Worm (Caenorhabditis elegans) whole organism, mixed stage, embryonic: ENCODE results near the gene Y57G11B.8.

Experiments
- cnd-1 ChIP-seq: fragments of 200-800 bp; sonication (Bioruptor generic); optimal IDR thresholded peaks from 2 replicates; lab custom pipeline; 2018; ENCODE audit warnings: mild to moderate bottlenecking, missing genetic modification characterization, missing compliant biosample characterization
- mep-1 ChIP-seq: fragments of 150-350 bp; optimal IDR thresholded peaks from 2 replicates; lab custom pipeline; 2017; ENCODE audit warnings: missing biosample characterization, missing genetic modification reagents, missing genetic modification characterization, inconsistent platforms

DNA sequence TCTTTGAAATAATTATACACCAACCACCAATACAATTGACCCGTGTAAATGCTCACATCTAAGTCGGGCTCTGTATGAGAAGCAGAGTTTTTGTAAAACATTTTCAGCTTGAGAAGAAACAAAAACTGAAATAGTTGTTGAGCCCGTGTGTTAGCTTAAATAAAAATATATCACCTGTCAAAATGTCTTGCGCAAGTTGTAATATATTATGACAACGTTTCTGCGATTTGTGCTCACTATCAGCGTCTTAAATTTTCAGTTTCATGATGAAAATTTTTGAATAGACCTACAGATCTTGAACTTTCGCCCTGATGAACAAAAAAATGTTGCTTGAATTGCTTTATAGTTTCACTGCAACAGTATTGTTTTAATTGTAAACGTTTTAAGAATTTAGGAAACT lies 43.5 kb downstream of the Y57G11B.8 start, which contains the start of gene T27E7.4:
- TF ChIP-seq mep-1 (tag; lab: Kevin White, UChicago), result no peak
- TF ChIP-seq cnd-1, result no peak
